Worm (Caenorhabditis elegans) whole organism, L2 larva: ENCODE results near the gene ech-1.1.

Experiments used
- ama-1 ChIP-seq: fragments of 150-350 bp; optimal IDR thresholded peaks from 2 replicates; lab custom pipeline; 2018; ENCODE audit warnings: inconsistent platforms
- elt-1 ChIP-seq: fragments of 150-350 bp; optimal IDR thresholded peaks from 2 replicates; lab custom pipeline; 2014; ENCODE audit warnings: missing biosample characterization, missing genetic modification characterization
- lsy-2 ChIP-seq, 2 experiments: fragments of 150-350 bp in 1 of 2; sonication (generic microtip) in 1 of 2; optimal IDR thresholded peaks; 2 replicates each; lab custom pipeline; 2014 to 2017; ENCODE audit warnings: missing biosample characterization in 2 of 2, missing genetic modification characterization in 2 of 2
- nhr-11 ChIP-seq: fragments of 150-350 bp; optimal IDR thresholded peaks from 2 replicates; lab custom pipeline; 2014; ENCODE audit warnings: missing biosample characterization, missing genetic modification characterization
- nhr-237 ChIP-seq: fragments of 150-350 bp; optimal IDR thresholded peaks from 2 replicates; lab custom pipeline; 2014; ENCODE audit warnings: missing biosample characterization, missing genetic modification characterization
- nhr-25 ChIP-seq: fragments of 150-350 bp; sonication (generic microtip); optimal IDR thresholded peaks from 3 replicates; lab custom pipeline; 2014; ENCODE audit warnings: missing biosample characterization, missing genetic modification characterization
- nhr-77 ChIP-seq: fragments of 150-350 bp; optimal IDR thresholded peaks from 2 replicates; lab custom pipeline; 2014; ENCODE audit warnings: missing biosample characterization, missing genetic modification characterization
- skn-1 ChIP-seq: sonication (generic microtip); optimal IDR thresholded peaks from 2 replicates; lab custom pipeline; 2017; ENCODE audit warnings: missing biosample characterization, missing genetic modification characterization
- snpc-4 ChIP-seq: fragments of 150-350 bp; optimal IDR thresholded peaks from 2 replicates; lab custom pipeline; 2014; ENCODE audit warnings: missing biosample characterization, missing genetic modification characterization
- zag-1 ChIP-seq: fragments of 150-350 bp; optimal IDR thresholded peaks from 2 replicates; lab custom pipeline; 2014; ENCODE audit warnings: missing biosample characterization, missing genetic modification characterization

DNA sequence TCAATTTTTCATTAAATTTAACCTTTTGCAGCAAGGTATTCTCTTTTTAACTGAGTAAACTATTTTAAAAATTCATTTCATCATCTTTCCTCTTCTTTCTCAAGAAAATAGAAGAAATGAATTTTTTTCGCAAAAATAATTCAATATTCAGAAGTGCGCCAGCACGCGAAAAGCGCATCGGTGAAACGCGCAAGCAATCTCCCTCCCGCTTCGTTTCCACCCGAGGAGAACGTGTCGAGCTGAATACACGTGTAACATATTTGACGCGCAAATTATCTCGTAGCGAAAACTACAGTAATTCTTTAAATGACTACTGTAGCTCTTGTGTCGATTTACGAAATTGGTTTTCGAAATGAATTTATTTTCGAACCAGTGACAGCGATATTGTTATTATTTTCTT is 30.8 kb upstream of the ech-1.1 start:
- TF ChIP-seq ama-1 (lab: Kevin White, UChicago) = no peak
- no peak for TF ChIP-seq lsy-2 (tag; optimal IDR thresholded peaks at IDR 0.05; lab: Kevin White, UChicago)
- TF ChIP-seq elt-1 (tag; lab: Kevin White, UChicago) = no peak
- no peak for TF ChIP-seq nhr-25
- no peak for TF ChIP-seq snpc-4 (tag; lab: Kevin White, UChicago)
- TF ChIP-seq skn-1 (tag; lab: Kevin White, UChicago) = no peak
- no peak for TF ChIP-seq nhr-237 (tag; lab: Kevin White, UChicago)
- no peak for TF ChIP-seq zag-1 (tag; lab: Kevin White, UChicago)
- TF ChIP-seq nhr-11 (tag; lab: Kevin White, UChicago) = no peak
- no peak for TF ChIP-seq nhr-77
